Fruit fly (Drosophila melanogaster) Kc167 (cell line): ENCODE results near the gene Ostgamma.

Experiments
- Myc ChIP-seq: fragments of >200 bp; optimal IDR thresholded peaks from 2 replicates; lab custom pipeline; 2017; ENCODE audit warnings: missing external identifiers
- h ChIP-seq: fragments of >200 bp; optimal IDR thresholded peaks from 3 replicates; lab custom pipeline; 2018; ENCODE audit warnings: missing external identifiers
- psq ChIP-seq: fragments of >200 bp; optimal IDR thresholded peaks from 2 replicates; lab custom pipeline; 2017; ENCODE audit warnings: missing external identifiers
- ttk ChIP-seq: sonication (Bioruptor generic); optimal IDR thresholded peaks from 2 replicates; lab custom pipeline; 2017; ENCODE audit warnings: missing external identifiers

dm6 chr2L:8351333-8351732 lies 43.3 kb upstream of the Ostgamma start:
- TF ChIP-seq h (lab: Kevin White, UChicago) (no peak), Myc (lab: Kevin White, UChicago) (no peak), ttk (no peak), psq (lab: Kevin White, UChicago) (no peak)
